Worm (Caenorhabditis elegans) whole organism, L1 larva: ENCODE measurements around the gene F36A4.5.

Experiments
- C16A3.4 ChIP-seq: fragments of 150-350 bp; optimal IDR thresholded peaks from 2 replicates; lab custom pipeline; 2014; ENCODE audit warnings: missing biosample characterization, missing genetic modification characterization
- aha-1 ChIP-seq: fragments of 150-350 bp; optimal IDR thresholded peaks from 2 replicates; lab custom pipeline; 2014; ENCODE audit warnings: missing biosample characterization, missing genetic modification characterization
- alr-1 ChIP-seq: fragments of 200-800 bp; sonication (Bioruptor generic); optimal IDR thresholded peaks from 2 replicates; lab custom pipeline; 2018; ENCODE audit warnings: borderline replicate concordance, mild to moderate bottlenecking, missing genetic modification characterization, missing compliant biosample characterization
- ama-1 ChIP-seq: fragments of 150-350 bp; optimal IDR thresholded peaks from 2 replicates; lab custom pipeline; 2014
- blmp-1 ChIP-seq: fragments of 150-350 bp; optimal IDR thresholded peaks from 2 replicates; lab custom pipeline; 2014; ENCODE audit warnings: missing biosample characterization, missing genetic modification characterization
- ceh-63 ChIP-seq: fragments of 200-800 bp; sonication (Bioruptor generic); optimal IDR thresholded peaks from 2 replicates; lab custom pipeline; 2018; ENCODE audit warnings: mild to moderate bottlenecking, missing genetic modification characterization, missing compliant biosample characterization
- ceh-8 ChIP-seq: fragments of 200-800 bp; sonication (Bioruptor generic); optimal IDR thresholded peaks from 2 replicates; lab custom pipeline; 2018; ENCODE audit warnings: mild to moderate bottlenecking, missing genetic modification characterization, moderate library complexity, missing compliant biosample characterization
- ceh-82 ChIP-seq, 3 experiments: fragments of 150-350 bp in 1 of 3; sonication (generic microtip) in 2 of 3; optimal IDR thresholded peaks; 2 replicates each; lab custom pipeline; 2014 to 2017; ENCODE audit warnings: missing biosample characterization in 3 of 3, missing genetic modification characterization in 3 of 3
- efl-1 ChIP-seq, 4 experiments: fragments of 150-350 bp; optimal IDR thresholded peaks in 3 of 4; peaks in 1 of 4; 1 replicate in 1 of 4; 2 replicates in 3 of 4; lab custom pipeline; 2014; ENCODE audit warnings: missing biosample characterization in 2 of 4, missing genetic modification characterization in 2 of 4, missing genetic modification reagents in 2 of 4
- efl-3 ChIP-seq: fragments of 200-800 bp; sonication (Bioruptor generic); optimal IDR thresholded peaks from 2 replicates; lab custom pipeline; 2018; ENCODE audit warnings: mild to moderate bottlenecking, missing genetic modification characterization, missing compliant biosample characterization
- egl-13 ChIP-seq: sonication (generic microtip); optimal IDR thresholded peaks from 2 replicates; lab custom pipeline; 2016; ENCODE audit warnings: missing genotype, missing genetic modification reagents, missing genetic modification characterization, missing compliant biosample characterization
- elt-2 ChIP-seq: sonication (generic microtip); optimal IDR thresholded peaks from 2 replicates; lab custom pipeline; 2016; ENCODE audit warnings: missing genetic modification characterization, mild to moderate bottlenecking, inconsistent platforms, missing compliant biosample characterization, missing genetic modification reagents
- elt-3 ChIP-seq, 6 experiments: fragments of 150-350 bp in 1 of 6; sonication (generic microtip); optimal IDR thresholded peaks; 2 replicates each; lab custom pipeline; 2017 to 2018; ENCODE audit warnings: missing biosample characterization in 6 of 6, missing genetic modification characterization in 6 of 6, inconsistent platforms in 1 of 6
- grh-1 ChIP-seq: fragments of 200-800 bp; sonication (Bioruptor generic); IDR thresholded peaks from 2 replicates; pipeline ENCODE4 v1.3.6; 2022; ENCODE audit warnings: missing genetic modification reagents, missing genetic modification characterization, missing compliant biosample characterization
- hlh-4 ChIP-seq: sonication (generic microtip); optimal IDR thresholded peaks from 2 replicates; lab custom pipeline; 2016; ENCODE audit warnings: mild to moderate bottlenecking, missing genetic modification characterization, missing compliant biosample characterization
- hpl-2 ChIP-seq: fragments of 150-350 bp; optimal IDR thresholded peaks from 2 replicates; lab custom pipeline; 2014; ENCODE audit warnings: missing biosample characterization, missing genetic modification reagents, missing genetic modification characterization
- irx-1 ChIP-seq: sonication (generic microtip); optimal IDR thresholded peaks from 2 replicates; lab custom pipeline; 2016; ENCODE audit warnings: missing genetic modification characterization, missing compliant biosample characterization
- lin-13 ChIP-seq: fragments of 150-350 bp; optimal IDR thresholded peaks from 2 replicates; lab custom pipeline; 2014; ENCODE audit warnings: missing biosample characterization, missing genetic modification reagents, missing genetic modification characterization
- lin-15B ChIP-seq: fragments of 150-350 bp; sonication (generic microtip); optimal IDR thresholded peaks from 3 replicates; lab custom pipeline; 2014; ENCODE audit warnings: missing biosample characterization, missing genetic modification characterization
- lin-35 ChIP-seq, 2 experiments: fragments of 150-350 bp; optimal IDR thresholded peaks; 2 replicates each; lab custom pipeline; 2014; ENCODE audit warnings: missing biosample characterization in 2 of 2, missing genetic modification characterization in 2 of 2, missing genetic modification reagents in 2 of 2
- lin-39 ChIP-seq: fragments of 150-350 bp; optimal IDR thresholded peaks from 2 replicates; lab custom pipeline; 2014; ENCODE audit warnings: missing biosample characterization, missing genetic modification reagents, missing genetic modification characterization
- lsy-2 ChIP-seq, 2 experiments: fragments of 150-350 bp; optimal IDR thresholded peaks; 2 replicates each; lab custom pipeline; 2014; ENCODE audit warnings: missing biosample characterization in 2 of 2, missing genetic modification characterization in 2 of 2
- mab-9 ChIP-seq: fragments of 200-800 bp; sonication (Bioruptor generic); IDR thresholded peaks from 2 replicates; pipeline ENCODE4 v1.3.6; 2022; ENCODE audit warnings: missing genetic modification reagents, missing genetic modification characterization, missing compliant biosample characterization
- mep-1 ChIP-seq: fragments of 150-350 bp; optimal IDR thresholded peaks from 2 replicates; lab custom pipeline; 2014; ENCODE audit warnings: missing biosample characterization, missing genetic modification characterization
- nhr-11 ChIP-seq: fragments of 150-350 bp; optimal IDR thresholded peaks from 2 replicates; lab custom pipeline; 2014; ENCODE audit warnings: missing biosample characterization, missing genetic modification characterization
- nhr-12 ChIP-seq: sonication (generic microtip); optimal IDR thresholded peaks from 2 replicates; lab custom pipeline; 2017; ENCODE audit warnings: missing biosample characterization, missing genetic modification characterization
- nhr-47 ChIP-seq: sonication (generic microtip); optimal IDR thresholded peaks from 2 replicates; lab custom pipeline; 2016; ENCODE audit warnings: mild to moderate bottlenecking, missing genetic modification characterization, moderate library complexity, missing compliant biosample characterization
- nhr-71 ChIP-seq: sonication (generic microtip); optimal IDR thresholded peaks from 2 replicates; lab custom pipeline; 2016; ENCODE audit warnings: mild to moderate bottlenecking, missing genetic modification characterization, moderate library complexity, missing compliant biosample characterization
- nhr-77 ChIP-seq: fragments of 150-350 bp; optimal IDR thresholded peaks from 2 replicates; lab custom pipeline; 2014; ENCODE audit warnings: missing biosample characterization, missing genetic modification characterization
- nhr-85 ChIP-seq: sonication (generic microtip); peaks from one replicate; lab custom pipeline; 2016; ENCODE audit warnings: missing genetic modification characterization, inconsistent platforms, missing compliant biosample characterization
- skn-1 ChIP-seq: fragments of 150-350 bp; optimal IDR thresholded peaks from 2 replicates; lab custom pipeline; 2014; ENCODE audit warnings: missing biosample characterization, missing genetic modification characterization
- unc-86 ChIP-seq: sonication (generic microtip); optimal IDR thresholded peaks from 2 replicates; lab custom pipeline; 2016; ENCODE audit warnings: missing genetic modification characterization, missing compliant biosample characterization
- unc-98 ChIP-seq: fragments of 200-800 bp; sonication (Bioruptor generic); IDR thresholded peaks from 2 replicates; pipeline ENCODE4 v1.3.6; 2022; ENCODE audit warnings: missing genetic modification characterization, missing compliant biosample characterization
- xbp-1 ChIP-seq: sonication (generic microtip); optimal IDR thresholded peaks from 2 replicates; lab custom pipeline; 2016; ENCODE audit warnings: missing genetic modification characterization, missing compliant biosample characterization
- zip-4 ChIP-seq: fragments of 200-800 bp; sonication (Bioruptor generic); optimal IDR thresholded peaks from 2 replicates; lab custom pipeline; 2018; ENCODE audit warnings: mild to moderate bottlenecking, missing genetic modification characterization, moderate library complexity, missing compliant biosample characterization
- ztf-11 ChIP-seq, 2 experiments: sonication (generic microtip); optimal IDR thresholded peaks; 2 replicates each; lab custom pipeline; 2016 to 2017; ENCODE audit warnings: missing genetic modification characterization in 2 of 2, missing biosample characterization in 1 of 2, missing compliant biosample characterization in 1 of 2
- ztf-4 ChIP-seq: fragments of 150-350 bp; optimal IDR thresholded peaks from 2 replicates; lab custom pipeline; 2014; ENCODE audit warnings: missing biosample characterization, missing genetic modification characterization

Gene F36A4.5

DNA sequence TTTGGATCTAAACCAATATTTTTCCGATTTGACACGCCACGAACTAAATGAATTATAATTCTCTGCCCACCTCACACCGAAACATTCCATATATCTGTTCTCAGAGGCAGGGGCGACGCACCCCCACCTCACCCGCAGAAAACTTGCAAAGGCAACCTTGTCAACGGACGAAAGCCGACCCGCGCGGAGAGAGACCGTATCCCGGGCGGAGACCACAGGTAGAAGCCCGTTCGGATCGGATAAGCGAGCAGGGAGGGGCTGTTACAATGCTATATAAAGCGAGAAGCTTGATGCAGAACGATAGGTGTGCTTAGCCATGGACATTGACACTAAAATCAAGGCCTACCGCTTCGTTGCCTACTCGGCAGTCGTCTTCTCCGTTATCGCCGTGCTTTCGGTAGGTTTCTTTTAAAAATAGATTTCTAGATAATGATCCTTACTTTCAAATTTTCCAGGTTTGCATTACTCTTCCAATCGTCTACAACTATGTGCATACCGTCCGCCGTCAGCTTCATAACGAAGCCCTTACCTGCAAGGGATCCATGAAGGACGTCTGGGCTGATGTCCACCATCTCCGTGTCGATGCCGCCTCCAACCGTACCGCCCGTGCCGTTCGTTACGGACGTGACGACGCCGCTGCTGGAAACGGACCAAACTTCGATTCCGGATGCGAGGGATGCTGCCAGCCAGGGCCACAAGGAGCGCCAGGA lies 29.9 kb upstream of the F36A4.5 start, which contains the start of the genes zipt-2.2 and dpy-13:
Gene zipt-2.2, minus strand, starts transcription at position 51 of the 710 bp plus-strand sequence.
Gene dpy-13, plus strand, starts transcription at position 300 of the 710 bp plus-strand sequence.
- TF ChIP-seq ama-1 (lab: Kevin White, UChicago) (no peak), alr-1 (no peak), skn-1 (no peak), nhr-12 (tag; lab: Kevin White, UChicago) (no peak), C16A3.4 (tag; lab: Kevin White, UChicago) (no peak), lin-13 (GFP tag; lab: Kevin White, UChicago) (no peak), xbp-1 (no peak), nhr-47 (tag; lab: Kevin White, UChicago) (no peak), ceh-82 (tag; optimal IDR thresholded peaks at IDR 0.05; lab: Kevin White, UChicago) (no peak), lin-35 (GFP tag; optimal IDR thresholded peaks at IDR 0.05; lab: Kevin White, UChicago) (no peak), hpl-2 (GFP tag; lab: Kevin White, UChicago) (no peak), ceh-63 (GFP tag; lab: Kevin White, UChicago) (no peak), egl-13 (tag; lab: Kevin White, UChicago) (no peak), hlh-4 (tag; lab: Kevin White, UChicago) (no peak), elt-2 (tag; lab: Kevin White, UChicago) (no peak), efl-1 (optimal IDR thresholded peaks at IDR 0.05; lab: Kevin White, UChicago) (no peak), efl-1 (GFP tag; optimal IDR thresholded peaks at IDR 0.05 in 1 of 2; lab: Kevin White, UChicago) (no peak), grh-1 (no peak), unc-98 (GFP tag; lab: Robert Waterston, UW) (no peak), elt-3 (tag; optimal IDR thresholded peaks at IDR 0.05; lab: Kevin White, UChicago) (no peak)

DNA sequence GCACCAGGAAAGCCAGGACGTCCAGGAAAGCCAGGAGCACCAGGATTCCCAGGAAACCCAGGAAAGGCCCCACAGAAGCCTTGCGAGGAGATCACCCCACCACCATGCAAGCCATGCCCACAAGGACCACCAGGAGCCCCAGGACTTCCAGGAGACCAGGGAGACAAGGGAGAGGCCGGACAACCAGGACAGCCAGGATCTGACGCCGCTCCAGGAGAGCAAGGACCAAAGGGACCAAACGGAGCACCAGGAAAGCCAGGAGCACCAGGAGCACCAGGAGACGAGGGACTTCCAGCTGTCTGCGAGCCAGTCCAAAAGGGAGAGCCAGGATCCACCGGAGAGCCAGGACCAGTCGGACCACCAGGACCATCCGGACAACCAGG lies 29.3 kb upstream of the F36A4.5 start:
- TF ChIP-seq nhr-71 (tag; lab: Kevin White, UChicago) (no peak), nhr-77 (no peak), nhr-85 (tag; lab: Kevin White, UChicago) (no peak), skn-1 (no peak), mab-9 (GFP tag; lab: Robert Waterston, UW) (no peak), lsy-2 (tag; optimal IDR thresholded peaks at IDR 0.05; lab: Kevin White, UChicago) (no peak), efl-3 (GFP tag; lab: Kevin White, UChicago) (no peak), unc-86 (tag; lab: Kevin White, UChicago) (no peak), irx-1 (no peak), lin-15B (tag; lab: Kevin White, UChicago) (no peak), ceh-8 (GFP tag; lab: Kevin White, UChicago) (no peak), lin-39 (tag; lab: Kevin White, UChicago) (no peak), ztf-4 (tag; lab: Kevin White, UChicago) (no peak), ceh-82 (tag; optimal IDR thresholded peaks at IDR 0.05; lab: Kevin White, UChicago) (no peak), mep-1 (tag; lab: Kevin White, UChicago) (no peak), unc-98 (GFP tag; lab: Robert Waterston, UW) (no peak), aha-1 (tag; lab: Kevin White, UChicago) (no peak), nhr-11 (tag; lab: Kevin White, UChicago) (no peak)

DNA sequence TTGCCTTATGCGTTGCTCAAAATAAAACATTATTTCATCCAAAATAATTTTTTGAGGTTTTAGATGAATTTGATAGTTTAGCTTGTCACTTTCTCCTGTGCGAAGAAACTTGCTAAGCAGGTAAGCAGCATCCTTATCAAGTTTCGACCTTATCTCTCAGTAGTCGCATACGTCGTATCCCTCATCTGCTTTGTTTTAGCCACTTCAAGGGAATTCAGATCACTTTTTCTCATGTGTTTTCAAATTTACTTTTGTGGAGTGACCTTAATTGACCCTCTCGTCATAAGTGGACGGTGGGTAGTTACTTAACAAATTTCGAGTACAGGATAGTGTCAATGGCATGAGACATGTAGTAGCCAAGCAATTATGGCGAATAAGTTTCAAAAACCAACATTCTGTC lies 28.7 kb upstream of the F36A4.5 start:
- TF ChIP-seq zip-4 (GFP tag; lab: Kevin White, UChicago) (no peak), blmp-1 (tag; lab: Kevin White, UChicago) (peak; percentile 79), ztf-11 (tag; optimal IDR thresholded peaks at IDR 0.05; lab: Kevin White, UChicago) (no peak), ztf-4 (tag; lab: Kevin White, UChicago) (peak; percentile 59)
